Worm (Caenorhabditis elegans): Measurements from ENCODE around the gene plp-1.
"Not testable (repeated sequence)": the region's sequence is repeated elsewhere in the genome, so short reads cannot be mapped to it uniquely, and the experiment has no call there.

Gene plp-1

ce11 chrIV:7632535-7632934, 625 bp upstream of the plp-1 start, which contains the start of gene F45E4.6 (continued):
- peak; percentile 60 to 72 for TF ChIP-seq lsy-2 (tag; optimal IDR thresholded peaks at IDR 0.05)
- TF ChIP-seq nhr-71 (tag; optimal IDR thresholded peaks at IDR 0.05): peak; percentile 53
- peak; percentile 35 for TF ChIP-seq fkh-8 (tag; optimal IDR thresholded peaks at IDR 0.05)
- peak; percentile 44 for TF ChIP-seq nhr-90 (tag; optimal IDR thresholded peaks at IDR 0.05; ENCODE audit: poor library complexity)
- TF ChIP-seq C34B4.2 (tag; optimal IDR thresholded peaks at IDR 0.05): no peak
- TF ChIP-seq lin-35 (GFP tag; optimal IDR thresholded peaks at IDR 0.05): peak; percentile 92 to 95
- peak in 2 of 3 experiments; percentile 34 to 45 for TF ChIP-seq ceh-82 (tag; optimal IDR thresholded peaks at IDR 0.05)

ce11 chrIV:7634578-7634977, 1.4 kb downstream of the plp-1 start, which contains the start of gene warf-1:
Gene warf-1, plus strand, starts transcription at chrIV:7634786.
- TF ChIP-seq irx-1 (tag; optimal IDR thresholded peaks at IDR 0.05); ceh-88 (GFP tag; IDR thresholded peaks at IDR 0.05); efl-1 (optimal IDR thresholded peaks at IDR 0.05); efl-1 (GFP tag; optimal IDR thresholded peaks at IDR 0.05 in 1 of 2): not testable (repeated sequence)

- TF ChIP-seq nhr-90 (tag; optimal IDR thresholded peaks at IDR 0.05; ENCODE audit: poor library complexity) (no peak), mab-9 (GFP tag; IDR thresholded peaks at IDR 0.05) (no peak), efl-1 (optimal IDR thresholded peaks at IDR 0.05) (no peak), efl-1 (GFP tag; optimal IDR thresholded peaks at IDR 0.05 in 1 of 2) (no peak), xbp-1 (tag; optimal IDR thresholded peaks at IDR 0.05) (no peak), unc-130 (tag; optimal IDR thresholded peaks at IDR 0.05) (no peak), ceh-90 (tag; optimal IDR thresholded peaks at IDR 0.05) (no peak), ceh-63 (GFP tag; optimal IDR thresholded peaks at IDR 0.05) (no peak), C16A3.4 (tag; optimal IDR thresholded peaks at IDR 0.05) (no peak), lir-3 (tag; optimal IDR thresholded peaks at IDR 0.05; ENCODE audit: poor library complexity) (no peak), C34B4.2 (tag; optimal IDR thresholded peaks at IDR 0.05) (no peak), lin-35 (GFP tag; optimal IDR thresholded peaks at IDR 0.05) (no peak)
Measured at ce11 chrIV:7641758-7642157, 8.6 kb downstream of the plp-1 start, which contains the start of gene nep-16. Gene nep-16, minus strand, starts transcription at chrIV:7641858.

ce11 chrIV:7642971-7643370, 9.8 kb downstream of the plp-1 start, which contains the start of gene nlp-20:
Gene nlp-20, minus strand, starts transcription at chrIV:7643071.
- no peak for TF ChIP-seq mdl-1 (tag; optimal IDR thresholded peaks at IDR 0.05)
- no peak for TF ChIP-seq ets-5 (GFP tag; IDR thresholded peaks at IDR 0.05)
- TF ChIP-seq aha-1 (tag; optimal IDR thresholded peaks at IDR 0.05): no peak
- no peak for TF ChIP-seq lin-14 (GFP tag; optimal IDR thresholded peaks at IDR 0.05)
- no peak for TF ChIP-seq nhr-71 (tag; optimal IDR thresholded peaks at IDR 0.05)
- no peak for TF ChIP-seq unc-86 (tag; optimal IDR thresholded peaks at IDR 0.05)
- no peak for TF ChIP-seq sup-37 (GFP tag; optimal IDR thresholded peaks at IDR 0.05)

DNA sequence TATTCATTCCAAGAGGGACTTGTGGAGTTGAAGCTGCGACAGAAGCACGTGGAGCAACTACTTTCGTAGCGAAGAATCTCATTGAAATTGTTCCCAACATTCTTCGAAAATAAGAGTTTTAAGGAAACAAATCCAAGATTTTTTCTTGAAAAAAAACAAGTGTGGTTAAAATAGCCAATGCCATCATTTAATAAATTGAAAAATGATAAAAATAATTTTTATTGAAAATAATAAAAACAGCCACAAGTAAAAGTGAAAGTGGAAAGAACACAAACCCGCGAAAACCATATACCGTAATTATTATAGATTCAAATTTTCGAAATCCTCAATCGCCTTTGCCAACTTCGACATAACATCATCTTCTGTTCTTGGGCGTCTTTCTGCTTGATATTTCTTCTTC, 13.0 kb downstream of the plp-1 start, which contains the start of gene hmg-5:
TSS of gene hmg-5 (minus strand) at position 101 of the 400 bp plus-strand sequence.
- TF ChIP-seq unc-130 (tag; optimal IDR thresholded peaks at IDR 0.05) (no peak), ets-5 (GFP tag; IDR thresholded peaks at IDR 0.05) (no peak), sptf-1 (tag; optimal IDR thresholded peaks at IDR 0.05) (no peak), ztf-11 (tag; optimal IDR thresholded peaks at IDR 0.05) (no peak)

ce11 chrIV:7646861-7647260, 13.7 kb downstream of the plp-1 start:
- TF ChIP-seq egl-27 (tag; optimal IDR thresholded peaks at IDR 0.05) (no peak), lsy-2 (tag; optimal IDR thresholded peaks at IDR 0.05) (no peak), Y116A8C.19 (tag; optimal IDR thresholded peaks at IDR 0.05; ENCODE audit: borderline replicate concordance) (no peak), pax-3 (tag; optimal IDR thresholded peaks at IDR 0.05) (no peak), nhr-77 (tag; optimal IDR thresholded peaks at IDR 0.05) (no peak), C16A3.4 (tag; optimal IDR thresholded peaks at IDR 0.05) (no peak), alr-1 (tag; optimal IDR thresholded peaks at IDR 0.05; ENCODE audit: borderline replicate concordance) (no peak), pqm-1 (tag; optimal IDR thresholded peaks at IDR 0.05) (no peak), nhr-76 (tag; optimal IDR thresholded peaks at IDR 0.05) (no peak), ceh-8 (GFP tag; optimal IDR thresholded peaks at IDR 0.05) (no peak), aly-2 (tag; optimal IDR thresholded peaks at IDR 0.05) (no peak), tbx-2 (tag; optimal IDR thresholded peaks at IDR 0.05) (no peak), isw-1 (GFP tag; IDR thresholded peaks at IDR 0.05) (no peak), blmp-1 (tag; optimal IDR thresholded peaks at IDR 0.05) (no peak), lir-3 (tag; optimal IDR thresholded peaks at IDR 0.05; ENCODE audit: poor library complexity) (no peak), mdl-1 (tag; optimal IDR thresholded peaks at IDR 0.05) (no peak), lin-14 (GFP tag; optimal IDR thresholded peaks at IDR 0.05) (no peak)
